Fruit fly (Drosophila melanogaster): ENCODE measurements around the gene side-II.

side-II gene

dm6 chr2L:14876233-14876632 is 95.9 kb downstream of the side-II start, which contains the start of gene CG15278:
CG15278 (minus strand) TSS chr2L:14876333.
- TF ChIP-seq Hr39 (GFP tag; optimal IDR thresholded peaks at IDR 0.05) (no peak), Lpt (GFP tag; optimal IDR thresholded peaks at IDR 0.05) (no peak), acj6 (GFP tag; optimal IDR thresholded peaks at IDR 0.05) (no peak), Smox (GFP tag; optimal IDR thresholded peaks at IDR 0.05) (no peak), Ets21C (GFP tag; optimal IDR thresholded peaks at IDR 0.05) (no peak), Hr4 (GFP tag; optimal IDR thresholded peaks at IDR 0.05) (no peak), CG34406 (GFP tag; optimal IDR thresholded peaks at IDR 0.05) (no peak), CG6808 (GFP tag; optimal IDR thresholded peaks at IDR 0.05) (no peak), Blimp-1 (GFP tag; optimal IDR thresholded peaks at IDR 0.05) (no peak), CG7368 (GFP tag; optimal IDR thresholded peaks at IDR 0.05) (no peak)

DNA sequence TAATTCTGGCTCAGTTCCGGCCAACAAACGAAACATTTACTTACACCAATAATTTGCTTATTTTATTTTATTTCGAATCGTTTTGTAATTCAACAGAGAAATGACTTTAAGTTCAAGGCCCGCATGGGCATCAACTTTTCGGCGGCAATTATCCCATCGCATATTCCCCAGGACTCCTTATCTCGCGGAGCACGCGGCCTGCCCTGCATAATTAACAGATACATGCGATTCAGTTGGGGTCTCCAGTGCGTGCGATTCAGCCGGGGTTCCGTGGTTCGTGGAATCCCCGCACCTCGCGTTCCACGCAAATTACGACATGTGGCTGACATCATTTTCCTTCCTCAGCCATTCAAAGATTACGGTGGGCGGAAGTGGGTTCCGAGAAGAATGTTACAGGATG is 100.2 kb downstream of the side-II start, which contains the start of gene CG4480:
Gene CG4480, minus strand, starts transcription at position 101 of the 400 bp plus-strand sequence.
- TF ChIP-seq CG3919 (GFP tag; optimal IDR thresholded peaks at IDR 0.05) = no peak
- TF ChIP-seq dsx (GFP tag; optimal IDR thresholded peaks at IDR 0.05; ENCODE audit: poor library complexity, severe bottlenecking) = no peak
- no peak for TF ChIP-seq dac (GFP tag; optimal IDR thresholded peaks at IDR 0.05)
- TF ChIP-seq spab (GFP tag; optimal IDR thresholded peaks at IDR 0.05) = no peak

Data from whole organism, prepupa.